ENCODE assay signal across 1 fruit fly cellular context in the genomic region with DNA sequence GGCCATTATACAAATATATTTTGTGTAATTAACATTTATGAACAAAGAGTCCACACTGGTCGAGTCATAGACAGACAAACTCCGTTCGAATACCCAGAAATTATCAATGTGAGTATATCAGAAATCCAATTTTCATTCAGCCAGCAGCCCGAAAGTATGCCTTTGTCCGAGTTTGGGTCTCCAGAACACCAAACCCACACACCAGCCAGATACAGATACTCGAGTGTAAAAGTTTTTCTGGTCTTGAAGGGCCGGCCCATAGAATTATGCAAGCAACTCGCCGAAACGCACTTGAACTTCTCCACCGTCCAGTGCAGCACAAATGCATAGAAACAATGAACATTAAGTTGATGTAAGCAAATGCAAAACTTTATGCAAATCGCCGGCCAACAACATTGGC.
TF ChIP-seq lines count a peak whose summit lies in the region.

No protein-coding gene starts in this region.

TF ChIP-seq in whole organism, embryonic, 481 proteins besides CTCF, POLR2A, EP300 and RAD21 (continued from another document):
- TF ChIP-seq Dp (GFP tag; optimal IDR thresholded peaks at IDR 0.05; lab: Kevin White, UChicago) (no peak), nmo (GFP tag; optimal IDR thresholded peaks at IDR 0.05; lab: Kevin White, UChicago) (no peak), CG8290 (GFP tag; optimal IDR thresholded peaks at IDR 0.05; lab: Kevin White, UChicago) (no peak), CG8290 (tag; optimal IDR thresholded peaks at IDR 0.05; lab: Kevin White, UChicago) (peak in 1 of 2 experiments; percentile 15), pita (GFP tag; optimal IDR thresholded peaks at IDR 0.05; lab: Kevin White, UChicago) (peak; percentile 37), CG10959 (GFP tag; IDR thresholded peaks at IDR 0.05; lab: Robert Waterston, UW) (no peak), CG9609 (GFP tag; optimal IDR thresholded peaks at IDR 0.05; lab: Kevin White, UChicago) (no peak), Dfd (GFP tag; optimal IDR thresholded peaks at IDR 0.05; lab: Kevin White, UChicago) (no peak)
